Fruit fly (Drosophila melanogaster) S2 (cell line): ENCODE data around the gene CG11771.

Experiments
- CG8478 ChIP-seq: fragments of >200 bp; optimal IDR thresholded peaks from 2 replicates; lab custom pipeline; 2018
- CTCF ChIP-seq, 2 experiments: fragments of >200 bp; optimal IDR thresholded peaks; 2 replicates each; lab custom pipeline; 2018

The CG11771 gene

dm6 chr3R:24917814-24918636, 13.8 kb upstream of the CG11771 start, which contains the start of the genes PIG-S, sud1 and CG11168:
Gene PIG-S, minus strand, starts transcription at chr3R:24917864.
Gene sud1, minus strand, starts transcription at chr3R:24917864.
Gene CG11168, plus strand, starts transcription at chr3R:24918106.
- TF ChIP-seq CTCF (optimal IDR thresholded peaks at IDR 0.05; lab: Kevin White, UChicago) (no peak), CG8478 (lab: Kevin White, UChicago) (no peak)

- TF ChIP-seq CG8478 (lab: Kevin White, UChicago) (no peak), CTCF (optimal IDR thresholded peaks at IDR 0.05; lab: Kevin White, UChicago) (no peak)
These were observed 9.5 kb upstream of the CG11771 start, which contains the start of gene Mink for dm6 chr3R:24922270-24922669. Gene Mink, plus strand, starts transcription at chr3R:24922473.

- TF ChIP-seq CTCF (optimal IDR thresholded peaks at IDR 0.05; lab: Kevin White, UChicago) (no peak), CG8478 (lab: Kevin White, UChicago) (no peak)
These were observed 6.9 kb upstream of the CG11771 start, which contains the start of gene Trf4-2 for dm6 chr3R:24924916-24925315. Gene Trf4-2, plus strand, starts transcription at chr3R:24925216.

- TF ChIP-seq CTCF (optimal IDR thresholded peaks at IDR 0.05; lab: Kevin White, UChicago) (no peak), CG8478 (lab: Kevin White, UChicago) (no peak)
These were observed 5.0 kb upstream of the CG11771 start for dm6 chr3R:24926752-24927320.

dm6 chr3R:24934542-24934941, 2.7 kb downstream of the CG11771 start:
- TF ChIP-seq CG8478 (lab: Kevin White, UChicago) (no peak), CTCF (optimal IDR thresholded peaks at IDR 0.05; lab: Kevin White, UChicago) (no peak)

- TF ChIP-seq CTCF (optimal IDR thresholded peaks at IDR 0.05; lab: Kevin White, UChicago) (no peak), CG8478 (lab: Kevin White, UChicago) (no peak)
These were observed 3.9 kb downstream of the CG11771 start for dm6 chr3R:24935758-24936157.

- TF ChIP-seq CTCF (optimal IDR thresholded peaks at IDR 0.05; lab: Kevin White, UChicago) (no peak), CG8478 (lab: Kevin White, UChicago) (no peak)
These were observed 6.2 kb downstream of the CG11771 start, which contains the start of gene Osbp for dm6 chr3R:24938049-24938448. Gene Osbp, minus strand, starts transcription at chr3R:24938222.

dm6 chr3R:24944920-24945853, 13.4 kb downstream of the CG11771 start, which contains the start of the genes ssh and Nmnat:
Gene ssh, minus strand, starts transcription at chr3R:24944956.
Gene Nmnat, plus strand, starts transcription at chr3R:24945237.
- TF ChIP-seq CTCF (optimal IDR thresholded peaks at IDR 0.05; lab: Kevin White, UChicago) (no peak), CG8478 (lab: Kevin White, UChicago) (no peak)

dm6 chr3R:24947332-24947731, 15.5 kb downstream of the CG11771 start, which contains the start of gene mah:
Gene mah, plus strand, starts transcription at chr3R:24947632.
- TF ChIP-seq CTCF (optimal IDR thresholded peaks at IDR 0.05; lab: Kevin White, UChicago) (no peak), CG8478 (lab: Kevin White, UChicago) (no peak)

- TF ChIP-seq CG8478 (lab: Kevin White, UChicago), result no peak
- TF ChIP-seq CTCF (optimal IDR thresholded peaks at IDR 0.05; lab: Kevin White, UChicago), result no peak
These were observed 21.3 kb downstream of the CG11771 start for dm6 chr3R:24953152-24953551.

- TF ChIP-seq CTCF (optimal IDR thresholded peaks at IDR 0.05; lab: Kevin White, UChicago) (no peak), CG8478 (lab: Kevin White, UChicago) (no peak)
These were observed 30.7 kb downstream of the CG11771 start for dm6 chr3R:24962470-24962869.

- TF ChIP-seq CTCF (optimal IDR thresholded peaks at IDR 0.05; lab: Kevin White, UChicago) (no peak), CG8478 (lab: Kevin White, UChicago) (no peak)
These were observed 33.6 kb downstream of the CG11771 start for dm6 chr3R:24965403-24965802.

dm6 chr3R:24966578-24966977, 34.8 kb downstream of the CG11771 start:
- TF ChIP-seq CG8478 (lab: Kevin White, UChicago), result no peak
- TF ChIP-seq CTCF (optimal IDR thresholded peaks at IDR 0.05; lab: Kevin White, UChicago), result no peak

- TF ChIP-seq CTCF (optimal IDR thresholded peaks at IDR 0.05; lab: Kevin White, UChicago), result no peak
- no peak for TF ChIP-seq CG8478 (lab: Kevin White, UChicago)
These were observed 36.2 kb downstream of the CG11771 start for dm6 chr3R:24968015-24968414.
